Worm (Caenorhabditis elegans): ENCODE results near the gene Y73B6BL.27.

ce11 chrIV:6514700-6515099 is 41.7 kb upstream of the Y73B6BL.27 start:
- no peak for TF ChIP-seq dox-1 (GFP tag; IDR thresholded peaks at IDR 0.05)
- no peak for TF ChIP-seq lin-54 (GFP tag; optimal IDR thresholded peaks at IDR 0.05)
- no peak for TF ChIP-seq F57C9.4 (tag; optimal IDR thresholded peaks at IDR 0.05)
- no peak for TF ChIP-seq ceh-27 (GFP tag; optimal IDR thresholded peaks at IDR 0.05)
- no peak for TF ChIP-seq Y67H2A.10 (GFP tag; conservative IDR thresholded peaks at IDR 0.05)
- TF ChIP-seq repo-1 (tag; optimal IDR thresholded peaks at IDR 0.05): no peak
- no peak for TF ChIP-seq Y53F4B.3 (GFP tag; IDR thresholded peaks at IDR 0.05)
- no peak for TF ChIP-seq somi-1 (GFP tag; optimal IDR thresholded peaks at IDR 0.05)
- no peak for TF ChIP-seq nhr-120 (GFP tag; IDR thresholded peaks at IDR 0.05)
- TF ChIP-seq let-607 (tag; optimal IDR thresholded peaks at IDR 0.05): no peak
- no peak for TF ChIP-seq nhr-90 (tag; optimal IDR thresholded peaks at IDR 0.05)
- no peak for TF ChIP-seq nhr-27 (tag; optimal IDR thresholded peaks at IDR 0.05)
- no peak for TF ChIP-seq attf-6 (GFP tag; IDR thresholded peaks at IDR 0.05)

Measured in whole organism, young adult.